Fruit fly (Drosophila melanogaster): ENCODE data around the gene CG1750.

The CG1750 gene

dm6 chr3R:31220456-31221336 is 34.0 kb downstream of the CG1750 start, which contains the start of gene CG12054:
Gene CG12054 (plus strand): TSS chr3R:31220702.
- TF ChIP-seq noc (tag; optimal IDR thresholded peaks at IDR 0.05), result no peak

DNA sequence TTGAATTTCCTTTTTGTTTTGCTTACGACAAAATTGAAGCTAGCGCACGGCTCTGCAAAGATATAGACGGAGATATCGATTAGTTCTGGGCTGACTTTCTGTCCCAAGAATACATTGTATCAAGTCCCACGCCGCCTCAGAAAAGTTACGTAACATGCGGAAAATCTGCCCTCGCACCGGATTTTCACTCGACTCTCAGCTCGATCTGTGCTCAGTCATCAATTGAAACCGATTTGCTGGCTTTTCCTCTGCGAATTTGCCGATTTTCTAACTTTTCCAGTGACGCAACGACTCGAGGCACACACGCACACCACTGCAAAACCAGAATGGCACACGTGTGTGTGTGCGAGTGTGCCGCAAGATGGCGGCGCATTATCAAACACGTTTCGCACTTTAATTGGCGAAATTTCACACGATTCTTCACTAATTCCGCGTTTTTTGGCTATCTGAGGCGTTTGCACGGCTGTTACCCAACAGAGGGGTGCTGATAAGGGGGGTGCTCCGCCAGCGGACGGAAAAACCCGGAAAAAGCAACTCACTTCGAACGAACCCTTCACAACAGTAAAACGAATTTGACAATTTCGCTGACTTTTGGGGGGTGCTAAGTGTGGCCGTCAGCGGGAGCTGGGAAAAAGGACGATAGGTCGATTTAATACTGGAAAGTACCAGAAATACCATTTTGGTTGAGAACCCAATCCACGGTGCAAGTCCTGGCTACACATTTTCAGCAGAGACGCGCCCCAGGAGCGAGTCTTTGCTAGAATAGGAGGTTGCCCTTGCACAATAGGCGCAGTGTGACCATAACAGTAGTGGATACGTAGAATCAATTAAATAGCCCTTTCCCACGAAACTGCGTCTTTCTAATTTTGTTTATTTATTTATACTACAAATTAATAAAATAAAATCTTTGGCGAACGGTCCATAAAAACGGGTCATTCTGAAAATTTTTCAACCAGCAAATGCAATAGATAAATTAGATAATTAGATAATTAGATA is 35.4 kb downstream of the CG1750 start, which contains the start of gene ATPsynC:
Gene ATPsynC, minus strand, starts transcription at position 634 of the 996 bp plus-strand sequence.
- TF ChIP-seq noc (tag; optimal IDR thresholded peaks at IDR 0.05), result peak; percentile 48

DNA sequence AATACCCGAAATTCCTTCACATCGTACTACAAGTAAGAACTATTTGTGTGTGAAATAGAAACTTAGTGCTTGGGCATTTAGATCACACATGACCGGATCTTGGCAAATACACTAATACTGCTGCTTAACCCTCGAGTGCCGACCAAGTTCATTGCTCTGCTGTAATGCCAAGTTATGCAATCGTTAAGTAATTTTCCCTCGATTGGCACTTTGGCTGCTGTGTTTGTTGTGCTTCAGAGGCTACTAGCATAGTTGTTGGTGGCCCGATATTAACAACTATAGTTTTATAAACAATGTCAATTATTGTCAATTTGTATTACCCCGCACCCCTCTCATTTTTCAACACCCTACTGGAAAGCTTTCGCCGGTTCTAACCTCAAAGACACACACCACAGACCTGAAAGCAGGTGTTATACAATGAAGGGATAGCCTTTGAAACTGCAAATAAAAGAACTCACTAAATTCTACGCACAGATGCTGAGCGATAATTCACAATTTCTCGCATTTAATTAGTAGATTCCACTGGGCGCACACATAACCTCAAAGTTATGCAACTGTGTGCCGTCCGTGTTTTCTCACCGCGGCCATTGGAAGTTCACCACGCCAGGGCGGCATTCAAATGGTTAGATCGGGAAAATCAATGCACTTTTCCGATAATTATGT is 36.4 kb downstream of the CG1750 start:
- peak; percentile 10 for TF ChIP-seq noc (tag; optimal IDR thresholded peaks at IDR 0.05)

- no peak for TF ChIP-seq noc (tag; optimal IDR thresholded peaks at IDR 0.05)
Observed at dm6 chr3R:31215830-31216229, 38.9 kb downstream of the CG1750 start, which contains the start of gene CG15561. Gene CG15561 (minus strand): TSS chr3R:31215942.

DNA sequence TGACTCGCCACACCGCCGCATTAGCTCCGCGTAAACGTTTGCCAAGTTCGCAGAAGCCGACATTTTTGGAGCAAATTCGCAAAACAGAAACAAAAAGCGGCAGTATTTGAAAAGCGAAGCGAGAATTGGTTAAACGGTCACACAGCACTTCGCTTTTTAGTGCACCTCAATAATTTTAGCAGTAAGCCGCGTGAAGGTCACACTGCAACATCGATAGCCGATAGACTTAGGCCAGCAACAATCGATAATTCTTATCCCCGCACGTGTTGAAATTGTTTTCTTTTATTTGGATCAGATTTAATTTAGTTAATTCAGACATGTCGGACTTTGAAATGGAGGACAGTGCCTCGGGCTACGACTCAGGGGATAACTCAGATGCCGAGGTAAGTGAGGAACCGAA is 41.5 kb downstream of the CG1750 start, which contains the start of the genes Zwilch and CG1542:
Gene Zwilch, minus strand, starts transcription at position 150 of the 400 bp plus-strand sequence.
Gene CG1542, plus strand, starts transcription at position 232 of the 400 bp plus-strand sequence.
- TF ChIP-seq noc (tag; optimal IDR thresholded peaks at IDR 0.05), result no peak

dm6 chr3R:31210630-31211029 is 44.1 kb downstream of the CG1750 start, which contains the start of gene chp:
Gene chp (minus strand): TSS chr3R:31210730.
- TF ChIP-seq noc (tag; optimal IDR thresholded peaks at IDR 0.05), result no peak
